Fruit fly (Drosophila melanogaster): ENCODE data around the gene CG3448.

DNA sequence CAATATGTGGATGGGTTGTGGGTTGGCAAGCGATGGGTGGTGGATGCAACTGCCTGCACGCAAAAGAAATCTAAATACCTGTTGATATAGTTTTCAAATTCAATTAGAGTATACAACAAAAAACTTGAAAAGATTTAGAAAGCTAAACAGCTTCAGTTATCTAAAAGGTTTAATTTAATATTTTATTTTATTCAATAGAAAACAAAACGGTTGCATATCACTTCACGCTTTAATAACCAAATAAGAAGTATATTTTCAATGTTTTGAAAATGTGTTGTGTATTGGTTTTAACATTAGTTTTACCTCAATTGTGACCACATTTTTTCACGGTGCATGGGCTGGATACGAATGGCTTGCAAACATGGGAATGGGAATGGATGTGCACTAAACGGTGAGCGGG, 38.3 kb upstream of the CG3448 start:
- TF ChIP-seq psq (optimal IDR thresholded peaks at IDR 0.05) (no peak), h (optimal IDR thresholded peaks at IDR 0.05) (no peak)

Measured in Kc167 (cell line).